Worm (Caenorhabditis elegans): ENCODE data around the gene F17H10.4.

DNA sequence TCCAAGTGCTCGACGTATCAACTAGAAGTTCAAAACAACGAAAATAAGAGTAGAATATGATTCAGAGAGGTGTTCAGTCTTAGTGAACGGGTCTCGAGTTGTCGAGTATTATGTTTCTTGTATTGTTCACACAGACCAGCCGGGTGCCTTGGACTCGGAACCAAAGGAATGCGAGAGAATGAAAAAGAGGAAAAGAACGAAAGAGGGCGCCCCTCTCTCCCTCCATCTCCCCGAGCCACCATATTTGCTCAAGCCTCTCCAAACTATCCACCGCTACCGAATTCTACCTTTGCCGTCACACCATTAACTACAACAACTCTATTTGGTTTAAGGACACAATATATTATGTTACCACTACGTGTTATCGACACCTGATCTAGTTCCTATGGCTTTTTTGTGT is 35.5 kb upstream of the F17H10.4 start:
- TF ChIP-seq ama-1 (optimal IDR thresholded peaks at IDR 0.05) (no peak), scrt-1 (GFP tag; IDR thresholded peaks at IDR 0.05) (no peak), hmg-4 (GFP tag; optimal IDR thresholded peaks at IDR 0.05) (no peak), tra-4 (tag; optimal IDR thresholded peaks at IDR 0.05) (no peak), B0310.2 (tag; optimal IDR thresholded peaks at IDR 0.05) (no peak), ceh-36 (tag; optimal IDR thresholded peaks at IDR 0.05) (no peak), hmbx-1 (tag; optimal IDR thresholded peaks at IDR 0.05) (no peak), pes-1 (GFP tag; IDR thresholded peaks at IDR 0.05) (no peak), tbx-11 (GFP tag; IDR thresholded peaks at IDR 0.05) (no peak)
